Fruit fly (Drosophila melanogaster) whole organism, embryonic: ENCODE measurements around the gene CG42583.
"Not testable (repeated sequence)": the region's sequence is repeated elsewhere in the genome, so short reads cannot be mapped to it uniquely, and the experiment has no call there.

ENCODE experiments used
- Aef1 ChIP-seq: fragments of 200-800 bp; sonication (Bioruptor generic); IDR thresholded peaks from 3 replicates; pipeline ENCODE4 v1.3.6; 2022; ENCODE audit warnings: missing biosample characterization, missing genetic modification characterization
- Atf3 ChIP-seq: fragments of 200-800 bp; sonication (Bioruptor generic); optimal IDR thresholded peaks from 3 replicates; lab custom pipeline; 2016; ENCODE audit warnings: missing biosample characterization, missing genetic modification characterization
- Awh ChIP-seq: fragments of 200-800 bp; sonication (Bioruptor generic); IDR thresholded peaks from 2 replicates; pipeline ENCODE4, ENCODE4 v1.3.6; 2022; ENCODE audit warnings: missing biosample characterization, missing genetic modification characterization
- CG10366 ChIP-seq: fragments of 200-800 bp; sonication (Bioruptor generic); IDR thresholded peaks from 2 replicates; pipeline ENCODE4 v1.3.6; 2022; ENCODE audit warnings: missing biosample characterization, missing genetic modification characterization
- CG11723 ChIP-seq: fragments of 200-800 bp; sonication (Bioruptor generic); optimal IDR thresholded peaks from 2 replicates; lab custom pipeline; 2017; ENCODE audit warnings: missing biosample characterization, mild to moderate bottlenecking, missing genetic modification characterization
- CG1233 ChIP-seq: fragments of 200-800 bp; sonication (Bioruptor generic); optimal IDR thresholded peaks from 4 replicates; lab custom pipeline; 2018; ENCODE audit warnings: missing biosample characterization, mild to moderate bottlenecking, missing genetic modification characterization
- CG13123 ChIP-seq: fragments of 200-800 bp; sonication (Bioruptor generic); optimal IDR thresholded peaks from 2 replicates; lab custom pipeline; 2016; ENCODE audit warnings: missing biosample characterization, missing genetic modification characterization
- CG13424 ChIP-seq: fragments of 200-800 bp; sonication (Bioruptor generic); optimal IDR thresholded peaks from 2 replicates; lab custom pipeline; 2019; ENCODE audit warnings: missing biosample characterization, mild to moderate bottlenecking, missing genetic modification characterization, moderate library complexity
- CG17385 ChIP-seq: fragments of 200-800 bp; sonication (Bioruptor generic); optimal IDR thresholded peaks from 3 replicates; lab custom pipeline; 2018; ENCODE audit warnings: missing biosample characterization, mild to moderate bottlenecking, missing genetic modification characterization
- CG3838 ChIP-seq: fragments of 200-800 bp; sonication (Bioruptor generic); optimal IDR thresholded peaks from 3 replicates; lab custom pipeline; 2016; ENCODE audit warnings: missing biosample characterization, missing genetic modification characterization
- CG5245 ChIP-seq: fragments of 200-800 bp; sonication (Bioruptor generic); optimal IDR thresholded peaks from 3 replicates; lab custom pipeline; 2016; ENCODE audit warnings: missing biosample characterization, missing genetic modification characterization
- CG7963 ChIP-seq: fragments of 200-800 bp; sonication (Bioruptor generic); IDR thresholded peaks from 3 replicates; pipeline ENCODE4 v1.3.6; 2022; ENCODE audit warnings: missing biosample characterization, missing genetic modification characterization; ENCODE audit not compliant: partially characterized antibody
- CG9215 ChIP-seq: fragments of 200-800 bp; sonication (Bioruptor generic); IDR thresholded peaks from 2 replicates; pipeline ENCODE4 v1.3.6; 2022; ENCODE audit warnings: missing biosample characterization, missing genetic modification characterization
- Hey ChIP-seq: fragments of 200-800 bp; sonication (Bioruptor generic); optimal IDR thresholded peaks from 3 replicates; lab custom pipeline; 2018; ENCODE audit warnings: missing biosample characterization, mild to moderate bottlenecking, missing genetic modification characterization
- HmgD ChIP-seq: fragments of 200-800 bp; sonication (Bioruptor generic); optimal IDR thresholded peaks from 3 replicates; lab custom pipeline; 2016; ENCODE audit warnings: missing biosample characterization, missing genetic modification characterization
- Hr78 ChIP-seq, 2 experiments: fragments of 200-800 bp in 1 of 2; fragments of >200 bp in 1 of 2; sonication (Bioruptor generic) in 1 of 2; optimal IDR thresholded peaks; 2 replicates each; lab custom pipeline; 2017 to 2019; ENCODE audit warnings: missing biosample characterization in 2 of 2, missing genetic modification characterization in 2 of 2, mild to moderate bottlenecking in 1 of 2, moderate library complexity in 1 of 2
- MESR4 ChIP-seq: fragments of 200-800 bp; sonication (Bioruptor generic); optimal IDR thresholded peaks from 2 replicates; lab custom pipeline; 2018; ENCODE audit warnings: missing biosample characterization, mild to moderate bottlenecking, missing genetic modification characterization, moderate library complexity
- Spps ChIP-seq: fragments of 200-800 bp; sonication (Bioruptor generic); optimal IDR thresholded peaks from 2 replicates; lab custom pipeline; 2018; ENCODE audit warnings: missing biosample characterization, mild to moderate bottlenecking, missing genetic modification characterization
- abd-A ChIP-seq: fragments of 200-800 bp; sonication (Bioruptor generic); optimal IDR thresholded peaks from 3 replicates; lab custom pipeline; 2019; ENCODE audit warnings: missing biosample characterization, mild to moderate bottlenecking, missing genetic modification characterization, moderate library complexity
- ash1 ChIP-seq: fragments of 200-800 bp; sonication (Bioruptor generic); optimal IDR thresholded peaks from 2 replicates; lab custom pipeline; 2018; ENCODE audit warnings: missing biosample characterization, mild to moderate bottlenecking, missing genetic modification characterization
- bbx ChIP-seq: fragments of 200-800 bp; sonication (Bioruptor generic); IDR thresholded peaks from 2 replicates; pipeline ENCODE4 v1.3.6; 2022; ENCODE audit warnings: missing biosample characterization, missing genetic modification characterization; ENCODE audit not compliant: partially characterized antibody
- bigmax ChIP-seq: fragments of 200-800 bp; sonication (Bioruptor generic); optimal IDR thresholded peaks from 2 replicates; lab custom pipeline; 2018; ENCODE audit warnings: missing biosample characterization, mild to moderate bottlenecking, missing genetic modification characterization
- dmrt99B ChIP-seq: fragments of 200-800 bp; sonication (Bioruptor generic); optimal IDR thresholded peaks from 2 replicates; lab custom pipeline; 2018; ENCODE audit warnings: missing biosample characterization, mild to moderate bottlenecking, missing genetic modification characterization, moderate library complexity
- fd96Cb ChIP-seq: fragments of 200-800 bp; sonication (Bioruptor generic); optimal IDR thresholded peaks from 2 replicates; lab custom pipeline; 2018; ENCODE audit warnings: missing biosample characterization, mild to moderate bottlenecking, missing genetic modification characterization, moderate library complexity
- grn ChIP-seq: fragments of 200-800 bp; sonication (Bioruptor generic); optimal IDR thresholded peaks from 3 replicates; lab custom pipeline; 2017; ENCODE audit warnings: missing biosample characterization, missing genetic modification characterization
- gt ChIP-seq: fragments of 200-800 bp; sonication (Bioruptor generic); IDR thresholded peaks from 2 replicates; pipeline ENCODE4 v1.3.6; 2022; ENCODE audit warnings: missing biosample characterization, missing genetic modification characterization
- hkb ChIP-seq, 2 experiments: fragments of 200-800 bp in 1 of 2; fragments of >200 bp in 1 of 2; sonication (Bioruptor generic) in 1 of 2; IDR thresholded peaks in 1 of 2; optimal IDR thresholded peaks in 1 of 2; 2 replicates each; pipeline versions ENCODE4 v1.3.6 to Lab custom; 2017 to 2022; ENCODE audit warnings: missing biosample characterization in 1 of 2, missing genetic modification characterization in 1 of 2
- jing ChIP-seq: fragments of 200-800 bp; sonication (Bioruptor generic); optimal IDR thresholded peaks from 2 replicates; lab custom pipeline; 2018; ENCODE audit warnings: missing biosample characterization, mild to moderate bottlenecking, missing genetic modification characterization
- klu ChIP-seq: fragments of 200-800 bp; sonication (Bioruptor generic); IDR thresholded peaks from 2 replicates; pipeline ENCODE4 v1.3.6; 2022; ENCODE audit warnings: missing biosample characterization, missing genetic modification characterization
- mld ChIP-seq: fragments of 200-800 bp; sonication (Bioruptor generic); IDR thresholded peaks from 3 replicates; pipeline ENCODE4 v1.3.6; 2022; ENCODE audit warnings: missing biosample characterization, missing genetic modification characterization; ENCODE audit not compliant: partially characterized antibody
- pho ChIP-seq: fragments of 200-800 bp; sonication (Bioruptor generic); optimal IDR thresholded peaks from 2 replicates; lab custom pipeline; 2016; ENCODE audit warnings: missing biosample characterization, missing genetic modification characterization
- pros ChIP-seq: fragments of 200-800 bp; sonication (Bioruptor generic); optimal IDR thresholded peaks from 3 replicates; lab custom pipeline; 2019; ENCODE audit warnings: missing biosample characterization, mild to moderate bottlenecking, missing genetic modification characterization, moderate library complexity
- sqz ChIP-seq: fragments of 200-800 bp; sonication (Bioruptor generic); optimal IDR thresholded peaks from 3 replicates; lab custom pipeline; 2018; ENCODE audit warnings: missing biosample characterization, mild to moderate bottlenecking, missing genetic modification characterization
- tap ChIP-seq: fragments of 200-800 bp; optimal IDR thresholded peaks from 3 replicates; lab custom pipeline; 2019; ENCODE audit warnings: missing biosample characterization, mild to moderate bottlenecking, missing genetic modification characterization, moderate library complexity
- tio ChIP-seq: fragments of 200-800 bp; sonication (Bioruptor generic); optimal IDR thresholded peaks from 2 replicates; lab custom pipeline; 2017; ENCODE audit warnings: missing biosample characterization, missing genetic modification characterization, inconsistent platforms
- wek ChIP-seq: fragments of 200-800 bp; sonication (Bioruptor generic); optimal IDR thresholded peaks from 3 replicates; lab custom pipeline; 2018; ENCODE audit warnings: missing biosample characterization, mild to moderate bottlenecking, missing genetic modification characterization, moderate library complexity

CG42583 gene

DNA sequence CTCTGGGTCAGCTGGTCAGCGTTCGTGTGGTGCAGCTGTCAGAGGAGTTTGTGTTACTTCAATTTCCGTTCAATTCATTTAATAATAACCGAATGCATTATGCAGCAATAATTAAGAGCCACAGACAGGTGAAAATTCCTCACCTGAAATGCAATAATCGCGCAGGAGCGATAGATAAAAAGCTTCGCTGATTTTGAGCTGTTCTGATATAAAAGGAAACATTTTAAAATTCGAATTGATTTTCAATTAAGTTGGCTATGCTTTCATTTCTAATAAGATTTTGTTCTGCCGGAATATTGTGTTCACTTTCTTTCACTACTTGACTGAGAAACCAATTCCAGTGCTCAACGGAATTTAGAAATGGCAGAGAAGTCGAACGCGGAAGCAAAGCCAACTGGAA, at the start of gene CG42583:
Gene CG42583 (plus strand): TSS at position 301 of the 400 bp plus-strand sequence.
- TF ChIP-seq CG13424 (tag; lab: Kevin White, UChicago) (no peak), Awh (no peak), MESR4 (GFP tag; lab: Kevin White, UChicago) (no peak), pros (GFP tag; lab: Kevin White, UChicago) (no peak), wek (GFP tag; lab: Kevin White, UChicago) (no peak), gt (no peak), hkb (optimal IDR thresholded peaks at IDR 0.05; lab: Kevin White, UChicago) (no peak), hkb (GFP tag; IDR thresholded peaks at IDR 0.05; lab: Robert Waterston, UW) (no peak), abd-A (no peak), CG17385 (GFP tag; lab: Kevin White, UChicago) (no peak), CG7963 (no peak), Aef1 (GFP tag; lab: Robert Waterston, UW) (no peak), tio (GFP tag; lab: Kevin White, UChicago) (no peak)

dm6 chrX:20092308-20092707, 47.3 kb upstream of the CG42583 start, which contains the start of gene fd19B:
TSS of gene fd19B (minus strand) at chrX:20092408.
- TF ChIP-seq ash1 (GFP tag; lab: Kevin White, UChicago) (no peak), Spps (tag; lab: Kevin White, UChicago) (no peak), mld (GFP tag; lab: Robert Waterston, UW) (no peak), klu (GFP tag; lab: Robert Waterston, UW) (no peak), CG9215 (GFP tag; lab: Robert Waterston, UW) (no peak), CG5245 (GFP tag; lab: Kevin White, UChicago) (no peak), Hr78 (GFP tag; optimal IDR thresholded peaks at IDR 0.05; lab: Kevin White, UChicago) (no peak), CG13123 (no peak), CG10366 (GFP tag; lab: Robert Waterston, UW) (no peak), CG11723 (GFP tag; lab: Kevin White, UChicago) (no peak), Atf3 (GFP tag; lab: Kevin White, UChicago) (no peak), CG1233 (GFP tag; lab: Kevin White, UChicago) (no peak), sqz (GFP tag; lab: Kevin White, UChicago) (no peak), grn (no peak), Hey (no peak), tap (tag; lab: Kevin White, UChicago) (no peak), dmrt99B (tag; lab: Kevin White, UChicago) (no peak), CG3838 (no peak), fd96Cb (tag; lab: Kevin White, UChicago) (no peak)
- TF ChIP-seq, all 482 proteins: peak for 0

DNA sequence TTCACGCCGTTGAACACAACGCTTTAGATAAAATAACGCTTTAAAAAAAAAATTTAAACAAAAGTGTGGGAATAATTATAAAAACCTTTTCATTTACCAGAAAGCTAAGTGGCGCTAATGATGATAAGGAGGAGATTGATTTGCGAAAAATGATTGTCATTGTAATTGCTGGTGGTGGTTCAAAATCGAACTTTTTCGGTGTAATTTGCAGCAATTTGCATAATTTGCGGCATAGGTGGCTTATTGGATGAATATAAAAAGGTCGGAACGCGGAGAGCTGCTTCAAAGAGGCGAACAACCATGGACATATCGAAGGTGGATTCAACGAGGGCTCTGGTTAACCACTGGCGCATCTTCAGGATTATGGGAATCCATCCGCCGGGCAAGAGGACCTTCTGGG, 45.5 kb upstream of the CG42583 start, which contains the start of gene Or19b:
Gene Or19b (plus strand): TSS at position 301 of the 400 bp plus-strand sequence.
- TF ChIP-seq bigmax, CG1233, HmgD (GFP tag; lab: Kevin White, UChicago): not testable (repeated sequence)

- not testable (repeated sequence) for TF ChIP-seq pho; bbx; jing (GFP tag; lab: Kevin White, UChicago)
Observed at dm6 chrX:20096374-20096773, 43.2 kb upstream of the CG42583 start, which contains the start of gene CG42581. TSS of gene CG42581 (minus strand) at chrX:20096474.
